Worm (Caenorhabditis elegans) whole organism, L1 larva: ENCODE measurements around the gene gmap-3.

Source experiments
- C04F5.9 ChIP-seq: sonication (generic microtip); optimal IDR thresholded peaks from 2 replicates; lab custom pipeline; 2016; ENCODE audit warnings: missing genetic modification characterization, missing compliant biosample characterization
- C34B4.2 ChIP-seq: sonication (generic microtip); optimal IDR thresholded peaks from 2 replicates; lab custom pipeline; 2017; ENCODE audit warnings: mild to moderate bottlenecking, missing genetic modification characterization, missing compliant biosample characterization
- F16B12.6 ChIP-seq: fragments of 150-350 bp; optimal IDR thresholded peaks from 2 replicates; lab custom pipeline; 2014; ENCODE audit warnings: missing biosample characterization, missing genetic modification characterization
- Y116A8C.19 ChIP-seq: sonication (generic microtip); optimal IDR thresholded peaks from 2 replicates; lab custom pipeline; 2016; ENCODE audit warnings: missing compliant biosample characterization, missing genetic modification characterization, borderline replicate concordance
- alr-1 ChIP-seq: fragments of 200-800 bp; sonication (Bioruptor generic); optimal IDR thresholded peaks from 2 replicates; lab custom pipeline; 2018; ENCODE audit warnings: borderline replicate concordance, mild to moderate bottlenecking, missing genetic modification characterization, missing compliant biosample characterization
- aly-2 ChIP-seq: fragments of 150-350 bp; optimal IDR thresholded peaks from 2 replicates; lab custom pipeline; 2014; ENCODE audit warnings: missing biosample characterization, missing genetic modification characterization
- ama-1 ChIP-seq: fragments of 150-350 bp; optimal IDR thresholded peaks from 2 replicates; lab custom pipeline; 2014
- ceh-63 ChIP-seq: fragments of 200-800 bp; sonication (Bioruptor generic); optimal IDR thresholded peaks from 2 replicates; lab custom pipeline; 2018; ENCODE audit warnings: mild to moderate bottlenecking, missing genetic modification characterization, missing compliant biosample characterization
- ceh-82 ChIP-seq, 3 experiments: fragments of 150-350 bp in 1 of 3; sonication (generic microtip) in 2 of 3; optimal IDR thresholded peaks; 2 replicates each; lab custom pipeline; 2014 to 2017; ENCODE audit warnings: missing biosample characterization in 3 of 3, missing genetic modification characterization in 3 of 3
- ceh-88 ChIP-seq: fragments of 200-800 bp; sonication (Bioruptor generic); IDR thresholded peaks from 2 replicates; pipeline ENCODE4 v1.3.6; 2022; ENCODE audit warnings: missing genetic modification characterization, missing compliant biosample characterization
- dpl-1 ChIP-seq, 3 experiments: fragments of 150-350 bp in 2 of 3; sonication (generic microtip) in 1 of 3; optimal IDR thresholded peaks; 2 replicates each; lab custom pipeline; 2014 to 2017; ENCODE audit warnings: missing biosample characterization in 3 of 3, missing genetic modification characterization in 3 of 3, missing genetic modification reagents in 3 of 3
- dsc-1 ChIP-seq: sonication (generic microtip); optimal IDR thresholded peaks from 2 replicates; lab custom pipeline; 2016; ENCODE audit warnings: mild to moderate bottlenecking, missing genetic modification characterization, missing compliant biosample characterization
- efl-1 ChIP-seq, 4 experiments: fragments of 150-350 bp; optimal IDR thresholded peaks in 3 of 4; peaks in 1 of 4; 1 replicate in 1 of 4; 2 replicates in 3 of 4; lab custom pipeline; 2014; ENCODE audit warnings: missing biosample characterization in 2 of 4, missing genetic modification characterization in 2 of 4, missing genetic modification reagents in 2 of 4
- efl-3 ChIP-seq: fragments of 200-800 bp; sonication (Bioruptor generic); optimal IDR thresholded peaks from 2 replicates; lab custom pipeline; 2018; ENCODE audit warnings: mild to moderate bottlenecking, missing genetic modification characterization, missing compliant biosample characterization
- elt-2 ChIP-seq: sonication (generic microtip); optimal IDR thresholded peaks from 2 replicates; lab custom pipeline; 2016; ENCODE audit warnings: missing genetic modification characterization, mild to moderate bottlenecking, inconsistent platforms, missing compliant biosample characterization, missing genetic modification reagents
- elt-3 ChIP-seq, 6 experiments: fragments of 150-350 bp in 1 of 6; sonication (generic microtip); optimal IDR thresholded peaks; 2 replicates each; lab custom pipeline; 2017 to 2018; ENCODE audit warnings: missing biosample characterization in 6 of 6, missing genetic modification characterization in 6 of 6, inconsistent platforms in 1 of 6
- fkh-4 ChIP-seq: sonication (generic microtip); optimal IDR thresholded peaks from 2 replicates; lab custom pipeline; 2016; ENCODE audit warnings: missing compliant biosample characterization, missing genetic modification characterization, borderline replicate concordance
- hpl-2 ChIP-seq: fragments of 150-350 bp; optimal IDR thresholded peaks from 2 replicates; lab custom pipeline; 2014; ENCODE audit warnings: missing biosample characterization, missing genetic modification reagents, missing genetic modification characterization
- irx-1 ChIP-seq: sonication (generic microtip); optimal IDR thresholded peaks from 2 replicates; lab custom pipeline; 2016; ENCODE audit warnings: missing genetic modification characterization, missing compliant biosample characterization
- jun-1 ChIP-seq: fragments of 150-350 bp; optimal IDR thresholded peaks from 2 replicates; lab custom pipeline; 2014; ENCODE audit warnings: missing biosample characterization, missing genetic modification reagents, missing genetic modification characterization
- lin-13 ChIP-seq: fragments of 150-350 bp; optimal IDR thresholded peaks from 2 replicates; lab custom pipeline; 2014; ENCODE audit warnings: missing biosample characterization, missing genetic modification reagents, missing genetic modification characterization
- lin-14 ChIP-seq: fragments of 200-800 bp; sonication (Bioruptor generic); optimal IDR thresholded peaks from 2 replicates; lab custom pipeline; 2018; ENCODE audit warnings: mild to moderate bottlenecking, missing genetic modification characterization, moderate library complexity, missing compliant biosample characterization
- lin-35 ChIP-seq, 2 experiments: fragments of 150-350 bp; optimal IDR thresholded peaks; 2 replicates each; lab custom pipeline; 2014; ENCODE audit warnings: missing biosample characterization in 2 of 2, missing genetic modification characterization in 2 of 2, missing genetic modification reagents in 2 of 2
- lin-39 ChIP-seq: fragments of 150-350 bp; optimal IDR thresholded peaks from 2 replicates; lab custom pipeline; 2014; ENCODE audit warnings: missing biosample characterization, missing genetic modification reagents, missing genetic modification characterization
- lir-3 ChIP-seq: sonication (generic microtip); optimal IDR thresholded peaks from 2 replicates; lab custom pipeline; 2016; ENCODE audit warnings: mild to moderate bottlenecking, missing genetic modification characterization, moderate library complexity, missing compliant biosample characterization; ENCODE audit not compliant: poor library complexity
- mab-9 ChIP-seq: fragments of 200-800 bp; sonication (Bioruptor generic); IDR thresholded peaks from 2 replicates; pipeline ENCODE4 v1.3.6; 2022; ENCODE audit warnings: missing genetic modification reagents, missing genetic modification characterization, missing compliant biosample characterization
- mdl-1 ChIP-seq, 2 experiments: fragments of 150-350 bp; optimal IDR thresholded peaks; 2 replicates each; lab custom pipeline; 2014 to 2017; ENCODE audit warnings: missing biosample characterization in 2 of 2, missing genetic modification characterization in 2 of 2, inconsistent platforms in 1 of 2
- mef-2 ChIP-seq: fragments of 150-350 bp; optimal IDR thresholded peaks from 2 replicates; lab custom pipeline; 2014; ENCODE audit warnings: missing biosample characterization, missing genetic modification characterization
- mep-1 ChIP-seq: fragments of 150-350 bp; optimal IDR thresholded peaks from 2 replicates; lab custom pipeline; 2014; ENCODE audit warnings: missing biosample characterization, missing genetic modification characterization
- nhr-12 ChIP-seq: sonication (generic microtip); optimal IDR thresholded peaks from 2 replicates; lab custom pipeline; 2017; ENCODE audit warnings: missing biosample characterization, missing genetic modification characterization
- nhr-20 ChIP-seq: sonication (generic microtip); optimal IDR thresholded peaks from 2 replicates; lab custom pipeline; 2016; ENCODE audit warnings: mild to moderate bottlenecking, missing genetic modification characterization, missing compliant biosample characterization
- nhr-237 ChIP-seq: fragments of 150-350 bp; optimal IDR thresholded peaks from 2 replicates; lab custom pipeline; 2014; ENCODE audit warnings: missing biosample characterization, missing genetic modification characterization
- nhr-71 ChIP-seq: sonication (generic microtip); optimal IDR thresholded peaks from 2 replicates; lab custom pipeline; 2016; ENCODE audit warnings: mild to moderate bottlenecking, missing genetic modification characterization, moderate library complexity, missing compliant biosample characterization
- nhr-84 ChIP-seq: sonication (generic microtip); optimal IDR thresholded peaks from 2 replicates; lab custom pipeline; 2017; ENCODE audit warnings: missing biosample characterization, missing genetic modification characterization
- nhr-85 ChIP-seq: sonication (generic microtip); peaks from one replicate; lab custom pipeline; 2016; ENCODE audit warnings: missing genetic modification characterization, inconsistent platforms, missing compliant biosample characterization
- nhr-90 ChIP-seq: sonication (generic microtip); optimal IDR thresholded peaks from 2 replicates; lab custom pipeline; 2016; ENCODE audit warnings: mild to moderate bottlenecking, missing genetic modification characterization, missing compliant biosample characterization; ENCODE audit not compliant: poor library complexity
- pax-3 ChIP-seq: fragments of 200-800 bp; sonication (Bioruptor generic); optimal IDR thresholded peaks from 2 replicates; lab custom pipeline; 2018; ENCODE audit warnings: mild to moderate bottlenecking, missing genetic modification characterization, moderate library complexity, missing compliant biosample characterization
- pqm-1 ChIP-seq: sonication (generic microtip); optimal IDR thresholded peaks from 3 replicates; lab custom pipeline; 2017; ENCODE audit warnings: missing biosample characterization, missing genetic modification characterization
- snpc-4 ChIP-seq: fragments of 150-350 bp; optimal IDR thresholded peaks from 2 replicates; lab custom pipeline; 2014; ENCODE audit warnings: missing biosample characterization, missing genetic modification characterization
- sup-37 ChIP-seq: fragments of 200-800 bp; sonication (Bioruptor generic); optimal IDR thresholded peaks from 2 replicates; lab custom pipeline; 2018; ENCODE audit warnings: mild to moderate bottlenecking, missing genetic modification characterization, missing compliant biosample characterization
- swsn-7 ChIP-seq: sonication (generic microtip); optimal IDR thresholded peaks from 2 replicates; lab custom pipeline; 2016; ENCODE audit warnings: missing genetic modification characterization, missing compliant biosample characterization
- tbx-2 ChIP-seq: sonication (generic microtip); optimal IDR thresholded peaks from 2 replicates; lab custom pipeline; 2016; ENCODE audit warnings: missing genetic modification characterization, missing compliant biosample characterization
- tlp-1 ChIP-seq: fragments of 150-350 bp; optimal IDR thresholded peaks from 2 replicates; lab custom pipeline; 2014; ENCODE audit warnings: missing biosample characterization, missing genetic modification characterization
- unc-30 ChIP-seq: sonication (generic microtip); optimal IDR thresholded peaks from 2 replicates; lab custom pipeline; 2017; ENCODE audit warnings: missing biosample characterization, missing genetic modification characterization
- vab-15 ChIP-seq: sonication (generic microtip); optimal IDR thresholded peaks from 2 replicates; lab custom pipeline; 2017; ENCODE audit warnings: missing genotype, mild to moderate bottlenecking, missing genetic modification characterization, missing compliant biosample characterization

The gmap-3 gene

ce11 chrX:12942296-12942695 is 1.5 kb upstream of the gmap-3 start (continued):
- no peak for TF ChIP-seq snpc-4 (tag; lab: Kevin White, UChicago)
- TF ChIP-seq dsc-1 (tag; lab: Kevin White, UChicago), result no peak
- TF ChIP-seq nhr-71 (tag; lab: Kevin White, UChicago), result peak; percentile 17
- TF ChIP-seq F16B12.6, result no peak
- no peak for TF ChIP-seq ceh-82 (tag; optimal IDR thresholded peaks at IDR 0.05; lab: Kevin White, UChicago)
- no peak for TF ChIP-seq nhr-237 (tag; lab: Kevin White, UChicago)
- TF ChIP-seq lin-14 (GFP tag; lab: Kevin White, UChicago), result peak; percentile 20
- TF ChIP-seq dpl-1 (GFP tag; optimal IDR thresholded peaks at IDR 0.05; lab: Kevin White, UChicago), result no peak
- no peak for TF ChIP-seq unc-30 (tag; lab: Kevin White, UChicago)
- no peak for TF ChIP-seq lin-39
- TF ChIP-seq, all 84 proteins: peak for 8

ce11 chrX:12937521-12937920 is 3.2 kb downstream of the gmap-3 start:
- no peak for TF ChIP-seq ceh-82 (tag; optimal IDR thresholded peaks at IDR 0.05; lab: Kevin White, UChicago)
- no peak for TF ChIP-seq hpl-2 (GFP tag; lab: Kevin White, UChicago)
- no peak for TF ChIP-seq alr-1 (tag; lab: Kevin White, UChicago)
- no peak for TF ChIP-seq efl-3 (GFP tag; lab: Kevin White, UChicago)
- no peak for TF ChIP-seq elt-3 (tag; optimal IDR thresholded peaks at IDR 0.05; lab: Kevin White, UChicago)
- TF ChIP-seq elt-2 (tag; lab: Kevin White, UChicago), result no peak
- TF ChIP-seq ceh-88 (GFP tag; lab: Robert Waterston, UW), result no peak
- TF ChIP-seq nhr-90 (tag; lab: Kevin White, UChicago), result no peak
- no peak for TF ChIP-seq irx-1
- TF ChIP-seq C04F5.9 (tag; lab: Kevin White, UChicago), result no peak
- no peak for TF ChIP-seq efl-1 (optimal IDR thresholded peaks at IDR 0.05; lab: Kevin White, UChicago)
- no peak for TF ChIP-seq efl-1 (GFP tag; optimal IDR thresholded peaks at IDR 0.05 in 1 of 2; lab: Kevin White, UChicago)
- TF ChIP-seq pax-3, result no peak
- TF ChIP-seq vab-15, result no peak
- no peak for TF ChIP-seq sup-37 (GFP tag; lab: Kevin White, UChicago)
- TF ChIP-seq mdl-1 (tag; optimal IDR thresholded peaks at IDR 0.05; lab: Kevin White, UChicago), result no peak
- no peak for TF ChIP-seq tbx-2 (tag; lab: Kevin White, UChicago)
- no peak for TF ChIP-seq tlp-1
- no peak for TF ChIP-seq swsn-7
- no peak for TF ChIP-seq fkh-4
- TF ChIP-seq pqm-1, result no peak

ce11 chrX:12935694-12936093 is 5.1 kb downstream of the gmap-3 start:
- TF ChIP-seq nhr-85, result peak; percentile 78
- TF ChIP-seq elt-3 (tag; optimal IDR thresholded peaks at IDR 0.05; lab: Kevin White, UChicago), result no peak
- peak; percentile 19 for TF ChIP-seq lin-39
- TF ChIP-seq efl-1 (optimal IDR thresholded peaks at IDR 0.05; lab: Kevin White, UChicago), result no peak
- TF ChIP-seq efl-1 (GFP tag; optimal IDR thresholded peaks at IDR 0.05 in 1 of 2; lab: Kevin White, UChicago), result no peak
- no peak for TF ChIP-seq ceh-63 (GFP tag; lab: Kevin White, UChicago)

- TF ChIP-seq efl-1 (optimal IDR thresholded peaks at IDR 0.05; lab: Kevin White, UChicago), result no peak
- no peak for TF ChIP-seq efl-1 (GFP tag; optimal IDR thresholded peaks at IDR 0.05 in 1 of 2; lab: Kevin White, UChicago)
- TF ChIP-seq nhr-90 (tag; lab: Kevin White, UChicago), result peak; percentile 30
- no peak for TF ChIP-seq nhr-237 (tag; lab: Kevin White, UChicago)
- TF ChIP-seq nhr-20 (tag; lab: Kevin White, UChicago), result peak; percentile 45
- TF ChIP-seq jun-1 (tag; lab: Kevin White, UChicago), result no peak
- no peak for TF ChIP-seq pax-3
- no peak for TF ChIP-seq mep-1 (tag; lab: Kevin White, UChicago)
- no peak for TF ChIP-seq dsc-1 (tag; lab: Kevin White, UChicago)
- no peak for TF ChIP-seq nhr-84 (tag; lab: Kevin White, UChicago)
- TF ChIP-seq tbx-2 (tag; lab: Kevin White, UChicago), result no peak
- TF ChIP-seq lir-3 (tag; lab: Kevin White, UChicago), result no peak
- TF ChIP-seq ama-1 (lab: Kevin White, UChicago), result no peak
- no peak for TF ChIP-seq fkh-4
- TF ChIP-seq mef-2 (tag; lab: Kevin White, UChicago), result no peak
- TF ChIP-seq nhr-12 (tag; lab: Kevin White, UChicago), result no peak
- no peak for TF ChIP-seq F16B12.6
- no peak for TF ChIP-seq snpc-4 (tag; lab: Kevin White, UChicago)
- no peak for TF ChIP-seq Y116A8C.19 (tag; lab: Kevin White, UChicago)
- TF ChIP-seq lin-35 (GFP tag; optimal IDR thresholded peaks at IDR 0.05; lab: Kevin White, UChicago), result peak in 1 of 2 experiments; percentile 18
- TF ChIP-seq dpl-1 (GFP tag; optimal IDR thresholded peaks at IDR 0.05; lab: Kevin White, UChicago), result no peak
- no peak for TF ChIP-seq mab-9 (GFP tag; lab: Robert Waterston, UW)
- TF ChIP-seq aly-2 (tag; lab: Kevin White, UChicago), result no peak
- TF ChIP-seq C34B4.2, result no peak
- TF ChIP-seq mdl-1 (tag; optimal IDR thresholded peaks at IDR 0.05; lab: Kevin White, UChicago), result no peak
- TF ChIP-seq lin-13, result no peak
- no peak for TF ChIP-seq vab-15
- TF ChIP-seq ceh-88 (GFP tag; lab: Robert Waterston, UW), result no peak
Observed at ce11 chrX:12934768-12935167, 6.0 kb downstream of the gmap-3 start, which contains the start of gene gmap-1. TSS of gene gmap-1 (minus strand) at chrX:12934978.
